Fruit fly (Drosophila melanogaster) whole organism, prepupa: ENCODE measurements around the gene Nopp140.

Experiments used
- CG10631 ChIP-seq: fragments of 200-800 bp; sonication (Bioruptor generic); optimal IDR thresholded peaks from 2 replicates; lab custom pipeline; 2016; ENCODE audit warnings: missing biosample characterization, missing genetic modification characterization
- CG10669 ChIP-seq: fragments of 200-800 bp; sonication (Bioruptor generic); optimal IDR thresholded peaks from 3 replicates; lab custom pipeline; 2018; ENCODE audit warnings: missing biosample characterization, mild to moderate bottlenecking, missing genetic modification characterization, moderate library complexity
- CG11294 ChIP-seq: fragments of 200-800 bp; sonication (Bioruptor generic); IDR thresholded peaks from 2 replicates; pipeline ENCODE4 v1.3.6; 2022; ENCODE audit warnings: missing biosample characterization, missing genetic modification characterization
- CG11762 ChIP-seq: fragments of 200-800 bp; sonication (Bioruptor generic); optimal IDR thresholded peaks from 3 replicates; lab custom pipeline; 2016; ENCODE audit warnings: missing biosample characterization, missing genetic modification characterization; ENCODE audit not compliant: insufficient read depth
- CG11902 ChIP-seq: fragments of 200-800 bp; sonication (Bioruptor generic); optimal IDR thresholded peaks from 3 replicates; lab custom pipeline; 2016; ENCODE audit warnings: missing biosample characterization, missing genetic modification characterization
- CG15336 ChIP-seq: fragments of 200-800 bp; sonication (Bioruptor generic); IDR thresholded peaks from 2 replicates; pipeline ENCODE4 v1.3.6; 2022; ENCODE audit warnings: missing biosample characterization, missing genetic modification characterization
- CG16779 ChIP-seq: fragments of 200-800 bp; sonication (Bioruptor generic); optimal IDR thresholded peaks from 3 replicates; lab custom pipeline; 2017; ENCODE audit warnings: missing biosample characterization, mild to moderate bottlenecking, missing genetic modification characterization
- CG3032 ChIP-seq: fragments of 200-800 bp; optimal IDR thresholded peaks from 2 replicates; lab custom pipeline; 2019; ENCODE audit warnings: missing biosample characterization, mild to moderate bottlenecking, missing genetic modification characterization, moderate library complexity
- CG32006 ChIP-seq: fragments of 200-800 bp; sonication (Bioruptor generic); optimal IDR thresholded peaks from 3 replicates; lab custom pipeline; 2017; ENCODE audit warnings: missing biosample characterization, mild to moderate bottlenecking, missing genetic modification characterization
- CG34406 ChIP-seq: fragments of 200-800 bp; sonication (Bioruptor generic); optimal IDR thresholded peaks from 3 replicates; lab custom pipeline; 2016; ENCODE audit warnings: missing biosample characterization, missing genetic modification characterization
- CG3919 ChIP-seq: fragments of 200-800 bp; sonication (Bioruptor generic); optimal IDR thresholded peaks from 3 replicates; lab custom pipeline; 2016; ENCODE audit warnings: missing biosample characterization, missing genetic modification characterization
- CG4318 ChIP-seq: fragments of 200-800 bp; sonication (Bioruptor generic); optimal IDR thresholded peaks from 3 replicates; lab custom pipeline; 2017; ENCODE audit warnings: missing biosample characterization, mild to moderate bottlenecking, missing genetic modification characterization
- CG6276 ChIP-seq: fragments of 200-800 bp; sonication (Bioruptor generic); optimal IDR thresholded peaks from 2 replicates; lab custom pipeline; 2017; ENCODE audit warnings: missing biosample characterization, mild to moderate bottlenecking, missing genetic modification characterization
- CG6792 ChIP-seq: fragments of 200-800 bp; sonication (Bioruptor generic); optimal IDR thresholded peaks from 3 replicates; lab custom pipeline; 2016; ENCODE audit warnings: missing biosample characterization, missing genetic modification characterization
- CG6808 ChIP-seq: fragments of 200-800 bp; sonication (Bioruptor generic); optimal IDR thresholded peaks from 3 replicates; lab custom pipeline; 2017; ENCODE audit warnings: missing biosample characterization, missing genetic modification characterization, mild to moderate bottlenecking, moderate library complexity, missing genetic modification reagents
- CG6854 ChIP-seq: fragments of 200-800 bp; sonication (Bioruptor generic); optimal IDR thresholded peaks from 2 replicates; lab custom pipeline; 2017; ENCODE audit warnings: missing biosample characterization, mild to moderate bottlenecking, missing genetic modification characterization
- CG8319 ChIP-seq: fragments of 200-800 bp; sonication (Bioruptor generic); optimal IDR thresholded peaks from 3 replicates; lab custom pipeline; 2016; ENCODE audit warnings: missing biosample characterization, missing genetic modification characterization
- CG8632 ChIP-seq: fragments of 200-800 bp; sonication (Bioruptor generic); optimal IDR thresholded peaks from 3 replicates; lab custom pipeline; 2016; ENCODE audit warnings: missing biosample characterization, missing genetic modification characterization
- CG9139 ChIP-seq: fragments of 200-800 bp; sonication (Bioruptor generic); optimal IDR thresholded peaks from 3 replicates; lab custom pipeline; 2017; ENCODE audit warnings: missing biosample characterization, mild to moderate bottlenecking, missing genetic modification characterization
- Eip75B ChIP-seq: fragments of 200-800 bp; sonication (Bioruptor generic); optimal IDR thresholded peaks from 3 replicates; lab custom pipeline; 2016; ENCODE audit warnings: missing biosample characterization, missing genetic modification characterization
- Eip78C ChIP-seq: fragments of 200-800 bp; sonication (Bioruptor generic); peaks from one replicate; lab custom pipeline; 2016; ENCODE audit warnings: missing biosample characterization, missing genetic modification characterization
- Eip93F ChIP-seq: fragments of 200-800 bp; sonication (Bioruptor generic); optimal IDR thresholded peaks from 2 replicates; lab custom pipeline; 2016; ENCODE audit warnings: missing biosample characterization, mild to moderate bottlenecking, missing genetic modification characterization
- Hr38 ChIP-seq: sonication (Bioruptor generic); optimal IDR thresholded peaks from 2 replicates; lab custom pipeline; 2016; ENCODE audit warnings: missing biosample characterization, missing genetic modification characterization
- Hr39 ChIP-seq: fragments of 200-800 bp; sonication (Bioruptor generic); optimal IDR thresholded peaks from 2 replicates; lab custom pipeline; 2016; ENCODE audit warnings: missing biosample characterization, missing genetic modification characterization
- Lpt ChIP-seq: fragments of 200-800 bp; sonication (Bioruptor generic); optimal IDR thresholded peaks from 3 replicates; lab custom pipeline; 2016; ENCODE audit warnings: missing biosample characterization, missing genetic modification characterization
- OdsH ChIP-seq: fragments of 200-800 bp; sonication (Bioruptor generic); optimal IDR thresholded peaks from 3 replicates; lab custom pipeline; 2016; ENCODE audit warnings: missing biosample characterization, missing genetic modification characterization
- Sox102F ChIP-seq: fragments of 200-800 bp; sonication (Bioruptor generic); optimal IDR thresholded peaks from 2 replicates; lab custom pipeline; 2016; ENCODE audit warnings: missing biosample characterization, mild to moderate bottlenecking, missing genetic modification characterization
- Sox14 ChIP-seq: fragments of 200-800 bp; sonication (Bioruptor generic); optimal IDR thresholded peaks from 3 replicates; lab custom pipeline; 2016; ENCODE audit warnings: missing biosample characterization, missing genetic modification characterization
- Sox15 ChIP-seq: fragments of 200-800 bp; sonication (Bioruptor generic); optimal IDR thresholded peaks from 3 replicates; lab custom pipeline; 2016; ENCODE audit warnings: missing biosample characterization, missing genetic modification characterization
- achi ChIP-seq: fragments of 200-800 bp; sonication (Bioruptor generic); optimal IDR thresholded peaks from 3 replicates; lab custom pipeline; 2016; ENCODE audit warnings: missing biosample characterization, missing genetic modification characterization
- acj6 ChIP-seq: fragments of 200-800 bp; sonication (Bioruptor generic); optimal IDR thresholded peaks from 3 replicates; lab custom pipeline; 2016; ENCODE audit warnings: missing biosample characterization, missing genetic modification characterization
- cyc ChIP-seq: fragments of 200-800 bp; sonication (Bioruptor generic); optimal IDR thresholded peaks from 3 replicates; lab custom pipeline; 2016; ENCODE audit warnings: missing biosample characterization, missing genetic modification characterization
- dac ChIP-seq: fragments of 200-800 bp; sonication (Bioruptor generic); optimal IDR thresholded peaks from 2 replicates; lab custom pipeline; 2017; ENCODE audit warnings: missing biosample characterization, mild to moderate bottlenecking, missing genetic modification characterization
- dsx ChIP-seq: fragments of 200-800 bp; optimal IDR thresholded peaks from 3 replicates; lab custom pipeline; 2019; ENCODE audit warnings: missing biosample characterization, mild to moderate bottlenecking, missing genetic modification characterization, moderate library complexity; ENCODE audit not compliant: poor library complexity, severe bottlenecking
- eg ChIP-seq: fragments of 200-800 bp; sonication (Bioruptor generic); IDR thresholded peaks from 3 replicates; pipeline ENCODE4 v1.3.6; 2022; ENCODE audit warnings: missing biosample characterization, missing genetic modification characterization
- esn ChIP-seq: fragments of 200-800 bp; sonication (Bioruptor generic); optimal IDR thresholded peaks from 2 replicates; lab custom pipeline; 2016; ENCODE audit warnings: missing biosample characterization, mild to moderate bottlenecking, missing genetic modification characterization, moderate library complexity
- fd59A ChIP-seq: fragments of 200-800 bp; sonication (Bioruptor generic); optimal IDR thresholded peaks from 2 replicates; lab custom pipeline; 2017; ENCODE audit warnings: missing biosample characterization, mild to moderate bottlenecking, missing genetic modification characterization, missing genetic modification reagents
- fd85E ChIP-seq: fragments of 200-800 bp; sonication (Bioruptor generic); optimal IDR thresholded peaks from 3 replicates; lab custom pipeline; 2016; ENCODE audit warnings: missing biosample characterization, missing genetic modification characterization
- fkh ChIP-seq: fragments of 200-800 bp; sonication (Bioruptor generic); optimal IDR thresholded peaks from 3 replicates; lab custom pipeline; 2017; ENCODE audit warnings: missing biosample characterization, mild to moderate bottlenecking, missing genetic modification characterization, moderate library complexity
- lz ChIP-seq: fragments of 200-800 bp; sonication (Bioruptor generic); optimal IDR thresholded peaks from 3 replicates; lab custom pipeline; 2016; ENCODE audit warnings: missing biosample characterization, missing genetic modification characterization
- pdm3 ChIP-seq: fragments of 200-800 bp; sonication (Bioruptor generic); optimal IDR thresholded peaks from 3 replicates; lab custom pipeline; 2016; ENCODE audit warnings: missing biosample characterization, missing genetic modification characterization
- salr ChIP-seq, 2 experiments: fragments of 200-800 bp; sonication (Bioruptor generic); optimal IDR thresholded peaks; 3 replicates each; lab custom pipeline; 2016 to 2018; ENCODE audit warnings: missing biosample characterization in 2 of 2, missing genetic modification characterization in 2 of 2, mild to moderate bottlenecking in 1 of 2
- spab ChIP-seq: fragments of 200-800 bp; sonication (Bioruptor generic); optimal IDR thresholded peaks from 2 replicates; lab custom pipeline; 2017; ENCODE audit warnings: missing biosample characterization, mild to moderate bottlenecking, missing genetic modification characterization, missing genetic modification reagents
- ss ChIP-seq, 2 experiments: fragments of 200-800 bp; sonication (Bioruptor generic); optimal IDR thresholded peaks; 2 replicates in 1 of 2; 3 replicates in 1 of 2; lab custom pipeline; 2017 to 2018; ENCODE audit warnings: mild to moderate bottlenecking in 2 of 2, missing biosample characterization in 2 of 2, missing genetic modification characterization in 2 of 2, moderate library complexity in 1 of 2
- vri ChIP-seq: fragments of 200-800 bp; sonication (Bioruptor generic); optimal IDR thresholded peaks from 3 replicates; lab custom pipeline; 2016; ENCODE audit warnings: missing biosample characterization, mild to moderate bottlenecking, missing genetic modification characterization

Gene Nopp140

dm6 chr3L:21839720-21840641, 7.4 kb downstream of the Nopp140 start (continued):
- TF ChIP-seq CG10669 (GFP tag; lab: Kevin White, UChicago) = peak; percentile 95
- peak; percentile 83 for TF ChIP-seq CG11294
- peak; percentile 98 for TF ChIP-seq Sox102F
- TF ChIP-seq CG3032 (tag; lab: Kevin White, UChicago) = peak; percentile 93
- TF ChIP-seq fd59A = peak; percentile 92
- peak; percentile 95 for TF ChIP-seq Lpt (GFP tag; lab: Kevin White, UChicago)
- TF ChIP-seq eg (GFP tag; lab: Robert Waterston, UW) = peak; percentile 98
- peak; percentile 88 for TF ChIP-seq CG8319
- TF ChIP-seq pdm3 = peak; percentile 97
- peak; percentile 95 for TF ChIP-seq CG34406 (GFP tag; lab: Kevin White, UChicago)
- TF ChIP-seq salr (GFP tag; optimal IDR thresholded peaks at IDR 0.05; lab: Kevin White, UChicago) = peak; percentile 83 to 98
- TF ChIP-seq CG16779 (tag; lab: Kevin White, UChicago) = peak; percentile 96
- peak; percentile 98 for TF ChIP-seq lz
- TF ChIP-seq achi (GFP tag; lab: Kevin White, UChicago) = peak; percentile 95
- TF ChIP-seq fd85E (GFP tag; lab: Kevin White, UChicago) = peak; percentile 90
- TF ChIP-seq CG32006 = peak; percentile 98
- peak; percentile 95 for TF ChIP-seq Sox15 (GFP tag; lab: Kevin White, UChicago)
- peak; percentile 91 to 94 for TF ChIP-seq ss (GFP tag; optimal IDR thresholded peaks at IDR 0.05; lab: Kevin White, UChicago)
- TF ChIP-seq CG11762 (GFP tag; lab: Kevin White, UChicago) = peak; percentile 93
- TF ChIP-seq acj6 (GFP tag; lab: Kevin White, UChicago) = peak; percentile 96
- peak; percentile 99 for TF ChIP-seq Eip78C
- peak; percentile 96 for TF ChIP-seq CG3919 (GFP tag; lab: Kevin White, UChicago)
- TF ChIP-seq fkh (GFP tag; lab: Kevin White, UChicago) = peak; percentile 62
- TF ChIP-seq CG6808 = peak; percentile 95
- TF ChIP-seq CG11902 = peak; percentile 92
- peak; percentile 95 for TF ChIP-seq CG6854 (GFP tag; lab: Kevin White, UChicago)
- TF ChIP-seq Hr39 (GFP tag; lab: Kevin White, UChicago) = peak; percentile 95
- peak; percentile 15 for TF ChIP-seq Hr38 (GFP tag; lab: Kevin White, UChicago)
- TF ChIP-seq Sox14 (GFP tag; lab: Kevin White, UChicago) = peak; percentile 98
- TF ChIP-seq cyc = peak; percentile 94
- peak; percentile 97 for TF ChIP-seq CG6276
- peak; percentile 95 for TF ChIP-seq CG10631

- TF ChIP-seq CG6792 = no peak
- TF ChIP-seq OdsH (GFP tag; lab: Kevin White, UChicago) = no peak
- TF ChIP-seq CG10669 (GFP tag; lab: Kevin White, UChicago) = no peak
- TF ChIP-seq Eip75B (GFP tag; lab: Kevin White, UChicago) = no peak
Observed at dm6 chr3L:21840642-21840987, 8.0 kb downstream of the Nopp140 start.

- TF ChIP-seq ss (GFP tag; optimal IDR thresholded peaks at IDR 0.05; lab: Kevin White, UChicago) = no peak
- TF ChIP-seq esn (GFP tag; lab: Kevin White, UChicago) = no peak
- TF ChIP-seq lz = no peak
- peak; percentile 25 for TF ChIP-seq fkh (GFP tag; lab: Kevin White, UChicago)
- no peak for TF ChIP-seq spab (GFP tag; lab: Kevin White, UChicago)
- TF ChIP-seq CG3032 (tag; lab: Kevin White, UChicago) = peak; percentile 11
- TF ChIP-seq CG9139 (GFP tag; lab: Kevin White, UChicago) = no peak
- 0 out of 2 replicates have a peak, but pooled peaks have one; percentile 10 for TF ChIP-seq CG11294
- no peak for TF ChIP-seq OdsH (GFP tag; lab: Kevin White, UChicago)
- TF ChIP-seq CG32006 = no peak
- TF ChIP-seq CG8632 (GFP tag; lab: Kevin White, UChicago) = no peak
- TF ChIP-seq Sox14 (GFP tag; lab: Kevin White, UChicago) = peak; percentile 45
- TF ChIP-seq CG3919 (GFP tag; lab: Kevin White, UChicago) = peak; percentile 10
- TF ChIP-seq vri (GFP tag; lab: Kevin White, UChicago) = peak; percentile 85
- no peak for TF ChIP-seq CG11902
- TF ChIP-seq CG15336 (GFP tag; lab: Robert Waterston, UW) = no peak
- TF ChIP-seq Lpt (GFP tag; lab: Kevin White, UChicago) = no peak
- no peak for TF ChIP-seq Eip93F (GFP tag; lab: Kevin White, UChicago)
- no peak for TF ChIP-seq CG4318 (GFP tag; lab: Kevin White, UChicago)
- no peak for TF ChIP-seq salr (GFP tag; optimal IDR thresholded peaks at IDR 0.05; lab: Kevin White, UChicago)
- no peak for TF ChIP-seq dac (GFP tag; lab: Kevin White, UChicago)
- TF ChIP-seq dsx (GFP tag; lab: Kevin White, UChicago) = peak; percentile 74
- TF ChIP-seq CG11762 (GFP tag; lab: Kevin White, UChicago) = no peak
Observed at dm6 chr3L:21841079-21841478, 8.5 kb downstream of the Nopp140 start, which contains the start of gene P5CDh1. Gene P5CDh1 (minus strand): TSS chr3L:21841356.
